Worm (Caenorhabditis elegans) whole organism, L3 larva: ENCODE results near the gene skr-4.
A peak's percentile ranks its signal among the peaks of the same experiment; 100 is the strongest.

Experiments used
- aly-2 ChIP-seq: fragments of 150-350 bp; optimal IDR thresholded peaks from 2 replicates; lab custom pipeline; 2014; ENCODE audit warnings: missing biosample characterization, missing genetic modification characterization
- ceh-28 ChIP-seq: fragments of 150-350 bp; optimal IDR thresholded peaks from 2 replicates; lab custom pipeline; 2014; ENCODE audit warnings: missing biosample characterization, missing genetic modification reagents, missing genetic modification characterization
- ceh-82 ChIP-seq: fragments of 150-350 bp; optimal IDR thresholded peaks from 2 replicates; lab custom pipeline; 2014; ENCODE audit warnings: missing biosample characterization, missing genetic modification characterization
- egl-27 ChIP-seq: sonication (generic microtip); optimal IDR thresholded peaks from 4 replicates; lab custom pipeline; 2017; ENCODE audit warnings: missing biosample characterization, missing genetic modification reagents, missing genetic modification characterization
- egl-5 ChIP-seq: fragments of 150-350 bp; optimal IDR thresholded peaks from 2 replicates; lab custom pipeline; 2017; ENCODE audit warnings: missing biosample characterization, missing genetic modification reagents, missing genetic modification characterization, inconsistent platforms
- elt-1 ChIP-seq: fragments of 150-350 bp; optimal IDR thresholded peaks from 2 replicates; lab custom pipeline; 2014; ENCODE audit warnings: missing biosample characterization, missing genetic modification characterization
- elt-2 ChIP-seq: sonication (generic microtip); optimal IDR thresholded peaks from 2 replicates; lab custom pipeline; 2016; ENCODE audit warnings: missing genetic modification reagents, mild to moderate bottlenecking, missing genetic modification characterization, missing compliant biosample characterization
- elt-3 ChIP-seq, 3 experiments: fragments of 150-350 bp in 1 of 3; sonication (generic microtip) in 2 of 3; optimal IDR thresholded peaks; 2 replicates in 2 of 3; 4 replicates in 1 of 3; lab custom pipeline; 2014 to 2017; ENCODE audit warnings: missing biosample characterization in 3 of 3, missing genetic modification characterization in 3 of 3
- eor-1 ChIP-seq, 2 experiments: fragments of 150-350 bp; optimal IDR thresholded peaks; 2 replicates each; lab custom pipeline; 2014 to 2018; ENCODE audit warnings: missing biosample characterization in 2 of 2, missing genetic modification characterization in 2 of 2
- fkh-10 ChIP-seq: sonication (generic microtip); optimal IDR thresholded peaks from 2 replicates; lab custom pipeline; 2017; ENCODE audit warnings: missing biosample characterization, missing genetic modification reagents, missing genetic modification characterization
- fkh-2 ChIP-seq: fragments of 150-350 bp; optimal IDR thresholded peaks from 2 replicates; lab custom pipeline; 2014; ENCODE audit warnings: missing biosample characterization, missing genetic modification reagents, missing genetic modification characterization
- hmg-11 ChIP-seq: sonication (generic microtip); optimal IDR thresholded peaks from 2 replicates; lab custom pipeline; 2016; ENCODE audit warnings: missing genetic modification characterization, missing compliant biosample characterization
- jun-1 ChIP-seq: fragments of 150-350 bp; optimal IDR thresholded peaks from 2 replicates; lab custom pipeline; 2014; ENCODE audit warnings: missing biosample characterization, missing genetic modification reagents, missing genetic modification characterization
- lin-15B ChIP-seq: fragments of 150-350 bp; optimal IDR thresholded peaks from 2 replicates; lab custom pipeline; 2014; ENCODE audit warnings: missing biosample characterization, missing genetic modification characterization
- lin-39 ChIP-seq: fragments of 150-350 bp; optimal IDR thresholded peaks from 2 replicates; lab custom pipeline; 2018; ENCODE audit warnings: missing biosample characterization, missing genetic modification reagents, missing genetic modification characterization
- lsy-12 ChIP-seq: sonication (generic microtip); optimal IDR thresholded peaks from 2 replicates; lab custom pipeline; 2016; ENCODE audit warnings: mild to moderate bottlenecking, missing genetic modification characterization, missing compliant biosample characterization
- nfya-1 ChIP-seq: sonication (generic microtip); optimal IDR thresholded peaks from 2 replicates; lab custom pipeline; 2017; ENCODE audit warnings: missing genetic modification characterization, mild to moderate bottlenecking, missing compliant biosample characterization, antibody characterized with exemption, moderate library complexity; ENCODE audit not compliant: insufficient read depth
- nhr-11 ChIP-seq: fragments of 150-350 bp; optimal IDR thresholded peaks from 2 replicates; lab custom pipeline; 2014; ENCODE audit warnings: missing biosample characterization, missing genetic modification characterization
- nhr-23 ChIP-seq: fragments of 150-350 bp; optimal IDR thresholded peaks from 2 replicates; lab custom pipeline; 2014; ENCODE audit warnings: missing biosample characterization, missing genetic modification reagents, missing genetic modification characterization
- nhr-28 ChIP-seq: fragments of 150-350 bp; optimal IDR thresholded peaks from 2 replicates; lab custom pipeline; 2014; ENCODE audit warnings: missing biosample characterization, missing genetic modification characterization
- nhr-43 ChIP-seq: sonication (generic microtip); optimal IDR thresholded peaks from 2 replicates; lab custom pipeline; 2016; ENCODE audit warnings: mild to moderate bottlenecking, missing genetic modification characterization, missing compliant biosample characterization; ENCODE audit not compliant: poor library complexity, severe bottlenecking
- nhr-67 ChIP-seq: fragments of 150-350 bp; optimal IDR thresholded peaks from 2 replicates; lab custom pipeline; 2014; ENCODE audit warnings: missing biosample characterization, missing genetic modification characterization
- nhr-76 ChIP-seq: fragments of 150-350 bp; sonication (generic microtip); optimal IDR thresholded peaks from 5 replicates; lab custom pipeline; 2014; ENCODE audit warnings: missing biosample characterization, missing genetic modification characterization
- pha-4 ChIP-seq: fragments of 150-350 bp; optimal IDR thresholded peaks from 2 replicates; lab custom pipeline; 2014; ENCODE audit warnings: missing biosample characterization, missing genetic modification reagents, missing genetic modification characterization
- pqm-1 ChIP-seq: fragments of 150-350 bp; optimal IDR thresholded peaks from 2 replicates; lab custom pipeline; 2017; ENCODE audit warnings: missing biosample characterization, missing genetic modification characterization, inconsistent platforms
- sea-2 ChIP-seq: fragments of 150-350 bp; sonication (generic microtip); optimal IDR thresholded peaks from 4 replicates; lab custom pipeline; 2014; ENCODE audit warnings: missing biosample characterization, missing genetic modification reagents, missing genetic modification characterization
- skn-1 ChIP-seq: fragments of 150-350 bp; optimal IDR thresholded peaks from 2 replicates; lab custom pipeline; 2014; ENCODE audit warnings: missing biosample characterization, missing genetic modification characterization
- snpc-4 ChIP-seq: fragments of 150-350 bp; optimal IDR thresholded peaks from 2 replicates; lab custom pipeline; 2014; ENCODE audit warnings: missing biosample characterization, missing genetic modification characterization
- tbx-2 ChIP-seq: sonication (generic microtip); optimal IDR thresholded peaks from 2 replicates; lab custom pipeline; 2016; ENCODE audit warnings: mild to moderate bottlenecking, missing genetic modification characterization, missing compliant biosample characterization
- unc-39 ChIP-seq: sonication (generic microtip); optimal IDR thresholded peaks from 4 replicates; lab custom pipeline; 2017; ENCODE audit warnings: missing biosample characterization, missing genetic modification characterization
- unc-62 ChIP-seq: fragments of 150-350 bp; sonication (generic microtip); optimal IDR thresholded peaks from 4 replicates; lab custom pipeline; 2014; ENCODE audit warnings: missing biosample characterization, missing genetic modification reagents, missing genetic modification characterization
- zag-1 ChIP-seq: fragments of 150-350 bp; optimal IDR thresholded peaks from 2 replicates; lab custom pipeline; 2014; ENCODE audit warnings: missing biosample characterization, missing genetic modification characterization
- ztf-11 ChIP-seq: fragments of 150-350 bp; optimal IDR thresholded peaks from 2 replicates; lab custom pipeline; 2014; ENCODE audit warnings: missing biosample characterization, missing genetic modification characterization
- ztf-4 ChIP-seq: fragments of 150-350 bp; optimal IDR thresholded peaks from 2 replicates; lab custom pipeline; 2014; ENCODE audit warnings: missing biosample characterization, missing genetic modification characterization

Gene skr-4

DNA sequence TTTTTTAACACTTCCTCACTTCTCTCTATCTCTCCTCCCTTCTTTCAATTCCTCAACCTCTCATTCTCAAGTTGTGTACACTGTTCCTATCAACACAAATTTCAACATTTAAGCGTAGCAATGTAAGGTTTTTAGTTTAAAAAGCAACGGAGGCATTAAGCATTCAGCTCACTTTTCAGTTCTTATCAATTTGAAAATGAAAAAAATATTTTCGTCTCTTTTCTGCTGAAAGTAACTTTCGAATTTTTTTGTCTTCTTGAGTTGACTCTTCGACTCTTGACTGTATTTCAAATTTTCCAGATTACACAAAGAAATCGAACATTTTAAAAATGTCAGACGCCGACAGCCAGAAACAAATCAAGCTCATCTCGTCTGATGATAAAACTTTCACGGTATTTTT is at the start of gene skr-4:
Gene skr-4, plus strand, starts transcription at position 301 of the 400 bp plus-strand sequence.
- TF ChIP-seq elt-2 (tag; lab: Kevin White, UChicago) = peak; percentile 10
- TF ChIP-seq sea-2 (GFP tag; lab: Kevin White, UChicago) = no peak

DNA sequence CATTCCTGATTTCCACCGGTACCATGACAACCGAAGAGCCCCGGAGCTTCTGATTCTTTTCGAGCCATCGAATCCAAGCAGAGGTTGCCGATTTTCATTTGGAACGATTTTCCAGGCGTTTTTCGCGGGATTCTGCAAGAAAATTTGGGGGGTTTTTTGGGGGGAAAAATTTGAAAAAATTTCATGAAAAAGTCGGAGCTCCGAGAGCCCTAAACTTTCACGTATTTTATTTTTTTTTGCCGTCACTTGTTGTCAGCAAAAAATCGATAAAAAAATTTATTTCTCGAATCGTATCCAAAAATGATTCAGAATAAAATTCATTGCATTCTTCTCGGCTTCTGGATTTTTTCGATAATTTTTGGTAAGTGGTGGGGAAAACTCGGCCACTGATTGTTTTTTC is 41.1 kb upstream of the skr-4 start, which contains the start of gene Y116F11B.13:
Gene Y116F11B.13, plus strand, starts transcription at position 301 of the 400 bp plus-strand sequence.
- TF ChIP-seq elt-2 (tag; lab: Kevin White, UChicago) (no peak), snpc-4 (no peak), egl-27 (no peak), ztf-11 (no peak), eor-1 (tag; optimal IDR thresholded peaks at IDR 0.05; lab: Kevin White, UChicago) (no peak), nhr-76 (tag; lab: Kevin White, UChicago) (no peak), nhr-28 (tag; lab: Kevin White, UChicago) (no peak), nhr-67 (tag; lab: Kevin White, UChicago) (no peak), skn-1 (tag; lab: Kevin White, UChicago) (no peak), ceh-28 (tag; lab: Kevin White, UChicago) (no peak)
- TF ChIP-seq, all 47 proteins: peak for 0

DNA sequence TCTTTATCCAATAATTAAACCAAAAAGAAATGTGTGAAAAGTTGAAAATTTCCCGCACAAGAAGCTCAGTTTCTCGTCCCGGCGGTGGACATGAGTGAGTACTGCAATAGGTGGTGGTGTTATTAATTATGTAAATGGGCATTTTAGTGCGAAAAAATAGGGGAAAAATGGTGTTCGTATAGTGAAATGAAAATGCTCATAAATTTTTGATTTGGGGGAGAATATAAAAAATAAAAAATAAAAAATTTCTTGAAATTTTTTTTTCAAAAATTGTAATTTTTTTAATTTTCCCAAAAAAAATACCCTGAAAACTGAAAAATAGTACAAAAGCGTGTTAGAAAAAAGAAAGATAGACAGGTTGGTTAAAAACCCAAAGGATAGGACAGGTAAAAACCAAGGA is 28.8 kb upstream of the skr-4 start, which contains the start of gene gly-4:
Gene gly-4, minus strand, starts transcription at position 101 of the 400 bp plus-strand sequence.
- TF ChIP-seq jun-1 (tag; lab: Kevin White, UChicago) (no peak), nhr-28 (tag; lab: Kevin White, UChicago) (no peak), fkh-10 (GFP tag; lab: Kevin White, UChicago) (no peak), tbx-2 (tag; lab: Kevin White, UChicago) (no peak), unc-62 (no peak), elt-2 (tag; lab: Kevin White, UChicago) (no peak), ceh-82 (tag; lab: Kevin White, UChicago) (no peak), nhr-23 (tag; lab: Kevin White, UChicago) (no peak), ztf-4 (no peak), skn-1 (tag; lab: Kevin White, UChicago) (no peak), elt-3 (tag; optimal IDR thresholded peaks at IDR 0.05; lab: Kevin White, UChicago) (no peak), pha-4 (tag; lab: Kevin White, UChicago) (no peak), sea-2 (GFP tag; lab: Kevin White, UChicago) (no peak)

DNA sequence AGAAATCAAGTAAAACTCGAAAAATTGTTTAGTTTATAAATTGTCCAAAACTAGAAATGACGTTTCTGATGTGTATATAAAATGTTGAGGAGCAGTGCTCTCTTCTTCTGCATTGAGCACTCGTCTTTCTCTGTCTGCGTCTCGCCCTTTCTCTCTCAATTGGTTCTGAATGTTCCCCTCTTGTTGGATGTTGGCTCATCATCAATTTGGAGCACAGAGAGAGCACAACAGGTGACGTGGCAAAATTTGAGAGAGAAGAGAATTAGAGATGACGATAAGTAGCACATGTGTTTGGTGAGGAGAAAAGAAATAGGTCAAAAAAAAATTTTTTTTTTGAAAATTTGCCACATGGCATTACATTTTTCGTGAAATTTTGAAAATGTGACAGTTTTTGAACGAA is 26.5 kb upstream of the skr-4 start:
- no peak for TF ChIP-seq fkh-10 (GFP tag; lab: Kevin White, UChicago)
- TF ChIP-seq lin-39 = peak; percentile 35
- peak; percentile 6 for TF ChIP-seq pqm-1 (tag; lab: Kevin White, UChicago)
- peak; percentile 57 for TF ChIP-seq pha-4 (tag; lab: Kevin White, UChicago)
- TF ChIP-seq lsy-12 = no peak
- peak; percentile 32 for TF ChIP-seq egl-5 (tag; lab: Kevin White, UChicago)
- no peak for TF ChIP-seq aly-2
- TF ChIP-seq fkh-2 (tag; lab: Kevin White, UChicago) = peak; percentile 67
- TF ChIP-seq ztf-11 = no peak
- no peak for TF ChIP-seq nhr-23 (tag; lab: Kevin White, UChicago)
- TF ChIP-seq nhr-76 (tag; lab: Kevin White, UChicago) = no peak
- no peak for TF ChIP-seq unc-39 (tag; lab: Kevin White, UChicago)
- TF ChIP-seq elt-1 = no peak
- TF ChIP-seq nfya-1 = peak; percentile 77
- no peak for TF ChIP-seq nhr-28 (tag; lab: Kevin White, UChicago)
- TF ChIP-seq eor-1 (tag; optimal IDR thresholded peaks at IDR 0.05; lab: Kevin White, UChicago) = no peak
- TF ChIP-seq elt-2 (tag; lab: Kevin White, UChicago) = no peak
- TF ChIP-seq ceh-28 (tag; lab: Kevin White, UChicago) = no peak
- no peak for TF ChIP-seq zag-1
- TF ChIP-seq hmg-11 = peak; percentile 10
- TF ChIP-seq nhr-11 (tag; lab: Kevin White, UChicago) = no peak
- TF ChIP-seq nhr-43 (tag; lab: Kevin White, UChicago) = no peak
- peak; percentile 29 for TF ChIP-seq lin-15B

DNA sequence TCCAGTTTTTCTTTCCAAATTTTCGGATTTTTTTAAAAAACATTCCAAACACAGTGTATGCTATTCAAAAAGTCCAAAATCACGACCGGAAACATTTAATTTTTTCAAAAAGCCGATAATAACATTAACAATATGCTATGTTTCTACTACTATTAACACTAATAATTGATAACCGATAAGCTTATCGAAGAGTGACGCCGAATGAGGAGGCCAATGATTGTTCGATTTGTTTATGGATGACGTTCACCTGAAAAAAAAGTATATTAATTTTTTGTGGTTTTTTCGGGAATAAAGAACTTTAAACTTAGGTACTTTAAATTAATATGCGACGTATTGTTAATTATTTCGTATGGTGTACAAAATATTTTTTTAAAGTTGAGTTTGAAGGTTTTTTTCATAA is 26.0 kb upstream of the skr-4 start:
- TF ChIP-seq elt-2 (tag; lab: Kevin White, UChicago) (peak; percentile 75), nhr-43 (tag; lab: Kevin White, UChicago) (no peak)
